Worm (Caenorhabditis elegans) whole organism, midembryonic: ENCODE data around the gene com-1.

Source experiments
- T22C8.4 ChIP-seq: fragments of 200-800 bp; sonication (Bioruptor generic); IDR thresholded peaks from 2 replicates; pipeline ENCODE4 v1.3.6; 2022; ENCODE audit warnings: missing genetic modification characterization, missing compliant biosample characterization
- cog-1 ChIP-seq: sonication (generic microtip); optimal IDR thresholded peaks from 2 replicates; lab custom pipeline; 2016; ENCODE audit warnings: missing genetic modification characterization, missing compliant biosample characterization
- flt-1 ChIP-seq: fragments of 200-800 bp; sonication (Bioruptor generic); IDR thresholded peaks from 2 replicates; pipeline ENCODE4 v1.3.6; 2022; ENCODE audit warnings: missing genetic modification characterization, missing compliant biosample characterization
- klf-2 ChIP-seq: fragments of 200-800 bp; sonication (Bioruptor generic); conservative IDR thresholded peaks from 2 replicates; pipeline ENCODE4 v1.3.6; 2022; ENCODE audit warnings: missing genetic modification reagents, missing genetic modification characterization, missing compliant biosample characterization
- med-1 ChIP-seq: sonication (generic microtip); optimal IDR thresholded peaks from 2 replicates; lab custom pipeline; 2017; ENCODE audit warnings: missing genetic modification characterization, mild to moderate bottlenecking, missing compliant biosample characterization, antibody characterized with exemption, missing genetic modification reagents; ENCODE audit not compliant: insufficient read depth
- ref-1 ChIP-seq: fragments of 200-800 bp; sonication (Bioruptor generic); conservative IDR thresholded peaks from 2 replicates; pipeline ENCODE4 v1.3.6; 2022; ENCODE audit warnings: missing genetic modification reagents, missing genetic modification characterization, missing compliant biosample characterization
- tab-1 ChIP-seq: fragments of 200-800 bp; sonication (Bioruptor generic); IDR thresholded peaks from 2 replicates; pipeline ENCODE4 v1.3.6; 2022; ENCODE audit warnings: missing genetic modification characterization, missing compliant biosample characterization
- ztf-23 ChIP-seq: fragments of 200-800 bp; sonication (Bioruptor generic); IDR thresholded peaks from 2 replicates; pipeline ENCODE4 v1.3.6; 2022; ENCODE audit warnings: missing genetic modification reagents, missing genetic modification characterization, missing compliant biosample characterization
- ztf-29 ChIP-seq: fragments of 200-800 bp; sonication (Bioruptor generic); IDR thresholded peaks from 2 replicates; pipeline ENCODE4 v1.3.6; 2022; ENCODE audit warnings: missing genetic modification reagents, missing genetic modification characterization, missing compliant biosample characterization

DNA sequence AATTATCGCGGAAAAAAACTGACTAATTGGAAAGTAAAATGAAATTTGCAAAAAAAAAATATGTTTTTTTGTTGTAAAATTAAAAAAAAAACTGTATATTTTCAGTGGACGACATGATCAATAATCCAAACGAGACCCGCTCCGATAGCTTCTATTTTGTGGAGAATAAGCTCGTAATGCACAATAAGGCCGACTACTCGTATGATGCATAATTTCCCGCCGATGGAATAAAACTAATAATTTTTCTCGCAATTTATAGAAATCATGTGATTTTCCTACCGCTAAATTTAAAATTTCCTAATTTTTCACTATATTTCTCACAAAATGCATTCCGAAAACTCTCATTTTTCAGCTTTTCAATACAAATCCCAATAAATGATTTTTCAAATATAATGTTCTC, 12.4 kb downstream of the com-1 start:
- TF ChIP-seq ztf-29 (GFP tag; lab: Robert Waterston, UW) (no peak), med-1 (no peak), T22C8.4 (GFP tag; lab: Robert Waterston, UW) (no peak), tab-1 (GFP tag; lab: Robert Waterston, UW) (no peak), flt-1 (no peak), klf-2 (GFP tag; lab: Robert Waterston, UW) (no peak), ref-1 (no peak), ztf-23 (GFP tag; lab: Robert Waterston, UW) (no peak), cog-1 (tag; lab: Kevin White, UChicago) (no peak)
